Worm (Caenorhabditis elegans): ENCODE results near the gene spig-3.

The spig-3 gene

DNA sequence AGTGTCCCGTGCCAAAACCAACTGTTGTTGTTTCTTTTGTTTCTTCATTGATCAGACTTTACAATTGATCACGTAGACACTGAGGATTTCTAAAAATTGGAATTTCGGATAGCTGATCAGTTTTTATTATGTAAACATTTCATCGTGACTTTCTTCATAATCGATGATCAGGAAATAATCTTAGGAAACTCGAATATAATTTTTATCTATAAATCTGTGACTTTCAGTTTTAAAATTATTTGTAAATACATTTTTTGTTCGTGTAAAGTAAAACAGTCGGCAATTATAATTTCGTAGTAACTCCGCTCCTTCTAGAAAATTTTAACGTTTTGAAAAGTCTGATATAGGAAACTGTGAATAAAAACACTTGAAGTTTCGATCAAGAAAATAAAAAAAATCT lies 28.7 kb downstream of the spig-3 start, which contains the start of gene F40G12.5 (continued):
- TF ChIP-seq dve-1 (tag; optimal IDR thresholded peaks at IDR 0.05), result no peak

DNA sequence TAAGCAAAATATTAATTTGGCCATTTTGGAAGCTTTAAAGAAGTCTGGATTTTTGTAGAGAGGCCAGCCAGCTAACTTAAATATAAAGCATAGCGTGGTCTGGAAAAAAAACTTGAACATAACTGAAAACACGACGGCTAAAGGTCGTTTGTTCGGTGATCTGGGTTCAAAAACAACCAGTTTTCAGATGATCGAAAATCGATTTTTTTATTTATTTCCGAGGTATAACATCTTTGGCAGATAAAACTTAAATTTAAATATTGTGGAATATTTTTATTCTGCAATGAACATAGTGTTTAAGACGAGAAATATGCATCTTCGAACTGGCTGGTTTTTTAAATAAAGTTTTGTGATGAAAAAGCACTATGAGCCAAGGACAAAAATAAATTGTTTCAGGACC lies 30.9 kb downstream of the spig-3 start, which contains the start of gene F40G12.4:
Gene F40G12.4, minus strand, starts transcription at position 101 of the 400 bp plus-strand sequence.
- TF ChIP-seq tbx-2 (tag; optimal IDR thresholded peaks at IDR 0.05) (no peak), C38D4.7 (GFP tag; optimal IDR thresholded peaks at IDR 0.05) (no peak), npax-4 (tag; optimal IDR thresholded peaks at IDR 0.05) (no peak), nfya-1 (tag; optimal IDR thresholded peaks at IDR 0.05) (no peak), pqm-1 (tag; optimal IDR thresholded peaks at IDR 0.05) (no peak)

DNA sequence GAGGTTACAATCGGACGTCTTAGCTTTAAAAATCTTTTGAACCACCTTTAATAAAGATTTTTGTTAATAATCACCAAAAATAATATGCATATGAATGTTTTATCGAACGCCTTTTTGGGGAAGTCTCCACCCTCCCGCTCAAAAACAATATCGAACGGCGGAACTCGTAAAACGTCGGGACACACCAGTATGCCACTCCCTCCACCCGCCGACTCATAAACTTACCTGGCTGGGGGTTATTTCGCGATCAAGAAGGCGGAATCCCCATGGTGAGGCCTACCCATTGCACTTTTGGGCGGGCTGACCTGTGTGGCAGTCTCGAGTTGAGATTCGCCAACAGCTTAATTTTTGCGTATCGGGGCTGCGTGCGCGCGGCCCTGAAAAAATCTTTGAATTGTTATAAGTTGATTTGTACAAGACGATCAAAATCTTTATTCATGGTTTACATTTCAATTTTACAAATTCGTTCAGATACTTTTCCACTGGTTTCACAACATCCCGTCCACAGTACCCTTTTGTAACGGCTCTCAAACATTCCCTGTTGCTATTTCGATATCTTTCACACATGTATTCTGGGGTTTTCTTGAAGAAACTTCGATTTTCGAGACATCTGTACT lies 32.0 kb downstream of the spig-3 start:
- TF ChIP-seq pag-3 (tag; optimal IDR thresholded peaks at IDR 0.05; ENCODE audit: borderline replicate concordance) (no peak), ceh-14 (tag; optimal IDR thresholded peaks at IDR 0.05) (no peak)

DNA sequence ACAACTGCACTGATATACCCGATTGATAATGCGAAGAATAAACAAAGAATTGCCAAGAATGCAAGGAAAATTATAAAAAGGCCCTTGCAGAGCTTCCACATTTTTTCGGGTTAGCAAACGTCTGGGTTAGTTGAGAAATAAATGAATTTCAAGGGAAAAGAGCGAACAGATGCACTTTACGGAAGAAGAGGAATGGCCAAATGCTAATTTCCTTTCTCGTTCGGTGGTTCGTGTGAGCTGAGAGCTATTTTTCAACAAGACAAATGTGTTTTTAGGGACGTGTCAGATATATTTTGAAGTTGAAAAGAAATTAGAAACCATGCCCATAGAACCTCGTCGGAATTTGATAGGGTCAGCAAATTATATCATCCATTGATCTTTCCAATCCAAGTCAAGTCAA lies 38.6 kb downstream of the spig-3 start, which contains the start of gene F40G12.2:
Gene F40G12.2, minus strand, starts transcription at position 101 of the 400 bp plus-strand sequence.
- TF ChIP-seq pha-2 (tag; optimal IDR thresholded peaks at IDR 0.05), result no peak
- TF ChIP-seq ceh-22 (tag; optimal IDR thresholded peaks at IDR 0.05), result no peak
- TF ChIP-seq unc-3 (GFP tag; conservative IDR thresholded peaks at IDR 0.05), result no peak
- no peak for TF ChIP-seq unc-3 (tag; optimal IDR thresholded peaks at IDR 0.05)
- no peak for TF ChIP-seq dve-1 (tag; optimal IDR thresholded peaks at IDR 0.05)
- no peak for TF ChIP-seq elt-2 (tag; optimal IDR thresholded peaks at IDR 0.05)
- TF ChIP-seq gmeb-2 (tag; optimal IDR thresholded peaks at IDR 0.05), result no peak
- no peak for TF ChIP-seq ets-4 (tag; optimal IDR thresholded peaks at IDR 0.05)
- TF ChIP-seq ceh-19 (GFP tag; optimal IDR thresholded peaks at IDR 0.05), result no peak
- no peak for TF ChIP-seq tbx-7 (tag; optimal IDR thresholded peaks at IDR 0.05)
- TF ChIP-seq ama-1 (optimal IDR thresholded peaks at IDR 0.05), result no peak
- TF ChIP-seq pros-1 (tag; optimal IDR thresholded peaks at IDR 0.05), result no peak
- no peak for TF ChIP-seq sdc-2 (tag; optimal IDR thresholded peaks at IDR 0.05)
- no peak for TF ChIP-seq K02D7.2 (tag; optimal IDR thresholded peaks at IDR 0.05)
- TF ChIP-seq C38D4.7 (GFP tag; optimal IDR thresholded peaks at IDR 0.05), result no peak
- TF ChIP-seq pqm-1 (tag; optimal IDR thresholded peaks at IDR 0.05), result no peak

DNA sequence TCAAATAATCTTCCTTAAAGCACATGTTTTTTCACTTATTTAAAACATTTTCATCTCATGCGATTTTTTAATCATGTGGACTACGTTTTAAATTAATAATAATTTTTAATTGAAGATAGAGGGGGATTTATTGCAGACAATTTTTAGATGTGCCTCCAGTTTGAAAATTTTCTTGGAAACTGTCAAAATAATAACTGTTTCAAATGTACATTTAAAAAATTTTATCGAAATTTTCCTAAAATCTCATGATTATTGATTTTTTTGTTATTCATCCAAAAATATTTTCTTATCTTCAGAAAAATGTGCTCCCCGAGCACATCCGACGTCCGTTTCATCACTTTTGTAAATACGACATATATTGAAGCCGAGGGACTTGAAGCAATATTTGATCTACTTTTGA lies 42.7 kb downstream of the spig-3 start, which contains the start of gene sre-8:
Gene sre-8, plus strand, starts transcription at position 301 of the 400 bp plus-strand sequence.
- no peak for TF ChIP-seq elt-4 (tag; optimal IDR thresholded peaks at IDR 0.05)
- no peak for TF ChIP-seq pax-1 (tag; optimal IDR thresholded peaks at IDR 0.05)
- TF ChIP-seq dve-1 (tag; optimal IDR thresholded peaks at IDR 0.05), result no peak
- TF ChIP-seq tbx-7 (tag; optimal IDR thresholded peaks at IDR 0.05), result no peak
- TF ChIP-seq T23F11.4 (GFP tag; optimal IDR thresholded peaks at IDR 0.05), result no peak
- TF ChIP-seq ceh-14 (tag; optimal IDR thresholded peaks at IDR 0.05), result no peak
- TF ChIP-seq hlh-13 (GFP tag; optimal IDR thresholded peaks at IDR 0.05), result no peak
- no peak for TF ChIP-seq ceh-45 (GFP tag; IDR thresholded peaks at IDR 0.05)
- no peak for TF ChIP-seq tbx-2 (tag; optimal IDR thresholded peaks at IDR 0.05)
- TF ChIP-seq ttx-3 (tag; optimal IDR thresholded peaks at IDR 0.05), result no peak
- TF ChIP-seq gmeb-2 (tag; optimal IDR thresholded peaks at IDR 0.05), result no peak
- TF ChIP-seq pros-1 (tag; optimal IDR thresholded peaks at IDR 0.05), result no peak
- TF ChIP-seq K02D7.2 (tag; optimal IDR thresholded peaks at IDR 0.05), result no peak
- TF ChIP-seq fax-1 (tag; optimal IDR thresholded peaks at IDR 0.05), result no peak
- no peak for TF ChIP-seq sox-4 (tag; optimal IDR thresholded peaks at IDR 0.05)

DNA sequence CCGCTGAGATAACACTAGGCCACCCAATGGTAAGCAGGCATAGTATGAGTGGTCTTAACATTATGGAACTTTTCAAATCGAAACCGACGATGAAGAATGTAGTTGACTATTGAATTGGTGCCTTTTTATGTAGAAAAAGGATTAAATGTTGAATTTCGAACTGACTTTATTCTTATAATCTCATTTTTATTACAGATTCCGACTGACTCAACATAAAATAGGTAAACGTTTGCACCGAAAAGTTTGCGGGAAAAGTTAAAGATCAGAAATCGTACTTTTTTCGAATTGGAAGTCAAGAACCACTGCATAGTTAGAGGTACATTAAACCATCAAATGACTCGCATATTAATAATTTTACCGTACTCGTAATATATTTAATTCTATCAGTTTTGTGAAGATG lies 45.2 kb downstream of the spig-3 start, which contains the start of gene K02E11.7:
Gene K02E11.7, minus strand, starts transcription at position 101 of the 400 bp plus-strand sequence.
- no peak for TF ChIP-seq sdc-2 (tag; optimal IDR thresholded peaks at IDR 0.05)
- TF ChIP-seq pros-1 (tag; optimal IDR thresholded peaks at IDR 0.05), result no peak
- TF ChIP-seq hlh-13 (GFP tag; optimal IDR thresholded peaks at IDR 0.05), result no peak
- TF ChIP-seq ttx-3 (tag; optimal IDR thresholded peaks at IDR 0.05), result no peak
